Worm (Caenorhabditis elegans) whole organism, midembryonic: Measurements from ENCODE around the gene tbh-1.

Source experiments
- T22C8.4 ChIP-seq: fragments of 200-800 bp; sonication (Bioruptor generic); IDR thresholded peaks from 2 replicates; pipeline ENCODE4 v1.3.6; 2022; ENCODE audit warnings: missing genetic modification characterization, missing compliant biosample characterization
- flt-1 ChIP-seq: fragments of 200-800 bp; sonication (Bioruptor generic); IDR thresholded peaks from 2 replicates; pipeline ENCODE4 v1.3.6; 2022; ENCODE audit warnings: missing genetic modification characterization, missing compliant biosample characterization
- tab-1 ChIP-seq: fragments of 200-800 bp; sonication (Bioruptor generic); IDR thresholded peaks from 2 replicates; pipeline ENCODE4 v1.3.6; 2022; ENCODE audit warnings: missing genetic modification characterization, missing compliant biosample characterization
- ztf-29 ChIP-seq: fragments of 200-800 bp; sonication (Bioruptor generic); IDR thresholded peaks from 2 replicates; pipeline ENCODE4 v1.3.6; 2022; ENCODE audit warnings: missing genetic modification reagents, missing genetic modification characterization, missing compliant biosample characterization

ce11 chrX:15547896-15548295, 43.2 kb upstream of the tbh-1 start:
- TF ChIP-seq T22C8.4 = no peak
- TF ChIP-seq tab-1 (GFP tag; lab: Robert Waterston, UW) = no peak
- no peak for TF ChIP-seq ztf-29 (GFP tag; lab: Robert Waterston, UW)
- TF ChIP-seq flt-1 = no peak
